Worm (Caenorhabditis elegans) whole organism, L3 larva: ENCODE measurements around the gene nstp-9.

Experiments used
- ama-1 ChIP-seq: fragments of 150-350 bp; optimal IDR thresholded peaks from 2 replicates; lab custom pipeline; 2018
- ceh-16 ChIP-seq: sonication (generic microtip); optimal IDR thresholded peaks from 2 replicates; lab custom pipeline; 2017; ENCODE audit warnings: missing biosample characterization, missing genetic modification characterization
- daf-12 ChIP-seq: fragments of 150-350 bp; optimal IDR thresholded peaks from 2 replicates; lab custom pipeline; 2014; ENCODE audit warnings: missing biosample characterization, missing genetic modification reagents, missing genetic modification characterization
- egl-27 ChIP-seq: sonication (generic microtip); optimal IDR thresholded peaks from 4 replicates; lab custom pipeline; 2017; ENCODE audit warnings: missing biosample characterization, missing genetic modification reagents, missing genetic modification characterization
- fkh-10 ChIP-seq: sonication (generic microtip); optimal IDR thresholded peaks from 2 replicates; lab custom pipeline; 2017; ENCODE audit warnings: missing biosample characterization, missing genetic modification reagents, missing genetic modification characterization
- fos-1 ChIP-seq: fragments of 150-350 bp; optimal IDR thresholded peaks from 2 replicates; lab custom pipeline; 2014; ENCODE audit warnings: missing biosample characterization, missing genetic modification characterization
- nhr-237 ChIP-seq: fragments of 150-350 bp; optimal IDR thresholded peaks from 2 replicates; lab custom pipeline; 2014; ENCODE audit warnings: missing biosample characterization, missing genetic modification characterization
- nhr-28 ChIP-seq: fragments of 150-350 bp; optimal IDR thresholded peaks from 2 replicates; lab custom pipeline; 2014; ENCODE audit warnings: missing biosample characterization, missing genetic modification characterization
- nhr-77 ChIP-seq: fragments of 150-350 bp; optimal IDR thresholded peaks from 2 replicates; lab custom pipeline; 2014; ENCODE audit warnings: missing biosample characterization, missing genetic modification characterization
- pha-4 ChIP-seq: fragments of 150-350 bp; optimal IDR thresholded peaks from 2 replicates; lab custom pipeline; 2014; ENCODE audit warnings: missing biosample characterization, missing genetic modification reagents, missing genetic modification characterization
- skn-1 ChIP-seq: fragments of 150-350 bp; optimal IDR thresholded peaks from 2 replicates; lab custom pipeline; 2014; ENCODE audit warnings: missing biosample characterization, missing genetic modification characterization
- unc-39 ChIP-seq: sonication (generic microtip); optimal IDR thresholded peaks from 4 replicates; lab custom pipeline; 2017; ENCODE audit warnings: missing biosample characterization, missing genetic modification characterization

- TF ChIP-seq unc-39 (tag; lab: Kevin White, UChicago) (no peak), daf-12 (tag; lab: Kevin White, UChicago) (no peak), nhr-28 (no peak), fos-1 (tag; lab: Kevin White, UChicago) (no peak), egl-27 (tag; lab: Kevin White, UChicago) (no peak), ama-1 (lab: Kevin White, UChicago) (no peak), pha-4 (tag; lab: Kevin White, UChicago) (no peak), skn-1 (tag; lab: Kevin White, UChicago) (peak; percentile 11), nhr-77 (tag; lab: Kevin White, UChicago) (no peak), fkh-10 (no peak), nhr-237 (tag; lab: Kevin White, UChicago) (no peak), ceh-16 (tag; lab: Kevin White, UChicago) (no peak)
Measured at ce11 chrX:10963453-10964046, 44.0 kb upstream of the nstp-9 start, which contains the start of gene nas-10.
